Fruit fly (Drosophila melanogaster): Measurements from ENCODE around the gene Mhc.

The Mhc gene

DNA sequence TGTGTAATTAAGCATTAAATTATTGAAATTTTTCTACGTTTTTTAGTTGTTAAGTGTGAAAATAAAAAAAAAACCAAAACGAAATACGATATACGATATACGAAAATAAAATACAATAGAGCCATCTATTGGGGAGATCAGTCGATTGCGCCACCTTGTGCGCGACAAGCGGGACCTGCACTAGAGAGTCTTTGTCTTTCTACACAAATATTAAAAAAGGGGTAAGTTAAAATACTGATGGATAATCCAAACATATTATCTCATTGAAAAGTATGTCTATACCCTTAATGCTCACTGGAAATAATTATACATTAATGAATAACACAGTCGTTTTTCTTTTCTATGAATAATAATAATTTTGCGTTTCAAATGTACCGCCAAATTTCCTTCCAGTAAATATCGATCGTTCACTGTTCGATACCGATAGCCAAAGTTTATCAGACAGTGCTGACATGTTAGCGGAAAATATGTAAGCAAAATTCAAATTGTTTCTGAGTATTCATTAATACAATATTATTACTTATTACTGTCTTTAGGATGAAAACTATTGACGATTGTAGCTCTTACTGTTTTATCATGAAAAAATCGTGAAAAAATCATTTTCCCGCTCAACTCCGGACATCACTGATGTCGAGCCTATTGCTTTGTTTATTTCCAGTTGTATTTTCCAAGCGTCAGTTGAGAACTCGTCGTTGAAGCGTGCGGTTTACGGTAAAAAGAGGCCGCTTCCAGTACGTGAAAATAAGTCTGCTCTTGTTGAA lies 49.8 kb downstream of the Mhc start, which contains the start of gene mdy (continued):
- TF ChIP-seq CG10209 (GFP tag; optimal IDR thresholded peaks at IDR 0.05) (peak; percentile 51), CG15696 (tag; optimal IDR thresholded peaks at IDR 0.05) (peak; percentile 15), sr (GFP tag; IDR thresholded peaks at IDR 0.05) (no peak), CG3995 (GFP tag; optimal IDR thresholded peaks at IDR 0.05) (no peak), CG11456 (GFP tag; IDR thresholded peaks at IDR 0.05) (peak; percentile 86), CG4854 (GFP tag; optimal IDR thresholded peaks at IDR 0.05) (no peak), pros (GFP tag; optimal IDR thresholded peaks at IDR 0.05) (no peak), CG1529 (GFP tag; optimal IDR thresholded peaks at IDR 0.05) (no peak), CG11695 (GFP tag; IDR thresholded peaks at IDR 0.05) (peak; percentile 48; the same call in 2 of the 3 replicates), grn (GFP tag; optimal IDR thresholded peaks at IDR 0.05) (no peak), Hr39 (optimal IDR thresholded peaks at IDR 0.05) (no peak), cato (GFP tag; optimal IDR thresholded peaks at IDR 0.05; ENCODE audit: borderline replicate concordance) (no peak), CG12942 (GFP tag; optimal IDR thresholded peaks at IDR 0.05) (peak; percentile 39), Atf-2 (GFP tag; optimal IDR thresholded peaks at IDR 0.05) (peak; percentile 41), CG14860 (GFP tag; IDR thresholded peaks at IDR 0.05; ENCODE audit: partially characterized antibody) (peak; percentile 52; the same call in 1 of the 3 replicates), ftz-f1 (GFP tag; optimal IDR thresholded peaks at IDR 0.05) (no peak), CG3726 (GFP tag; IDR thresholded peaks at IDR 0.05) (0 out of 3 replicates have a peak, but pooled peaks have one; percentile 9), B-H1 (GFP tag; IDR thresholded peaks at IDR 0.05) (no peak), klu (GFP tag; IDR thresholded peaks at IDR 0.05) (peak; percentile 45; the same call in 1 of the 2 replicates), CG34422 (GFP tag; IDR thresholded peaks at IDR 0.05) (peak; percentile 15; the same call in 2 of the 3 replicates), caup (GFP tag; optimal IDR thresholded peaks at IDR 0.05; ENCODE audit: severe bottlenecking) (peak; percentile 42), CG6813 (GFP tag; optimal IDR thresholded peaks at IDR 0.05) (no peak), Hey (tag; optimal IDR thresholded peaks at IDR 0.05) (no peak), stc (GFP tag; IDR thresholded peaks at IDR 0.05) (0 out of 2 replicates have a peak, but pooled peaks have one; percentile 5), CG43689 (GFP tag; IDR thresholded peaks at IDR 0.05) (no peak), Sry-δ (GFP tag; optimal IDR thresholded peaks at IDR 0.05) (peak; percentile 63), nmo (GFP tag; optimal IDR thresholded peaks at IDR 0.05) (peak; percentile 57), CG6654 (GFP tag; optimal IDR thresholded peaks at IDR 0.05) (no peak), CG13424 (tag; optimal IDR thresholded peaks at IDR 0.05) (peak; percentile 65), cg (GFP tag; optimal IDR thresholded peaks at IDR 0.05) (no peak), oc (tag; optimal IDR thresholded peaks at IDR 0.05) (no peak), CG4820 (GFP tag; optimal IDR thresholded peaks at IDR 0.05) (peak; percentile 43), gem (tag; optimal IDR thresholded peaks at IDR 0.05) (peak; percentile 79), ara (GFP tag; IDR thresholded peaks at IDR 0.05) (peak; percentile 64), tin (GFP tag; optimal IDR thresholded peaks at IDR 0.05) (peak; percentile 50), gsb-n (tag; optimal IDR thresholded peaks at IDR 0.05) (peak; percentile 36), Fer2 (tag; optimal IDR thresholded peaks at IDR 0.05) (no peak), CG2712 (tag; optimal IDR thresholded peaks at IDR 0.05) (peak; percentile 68), hbn (GFP tag; IDR thresholded peaks at IDR 0.05; ENCODE audit: partially characterized antibody) (no peak), Dip3 (GFP tag; optimal IDR thresholded peaks at IDR 0.05) (peak; percentile 0), Hr3 (GFP tag; optimal IDR thresholded peaks at IDR 0.05) (peak; percentile 42), Sox100B (GFP tag; optimal IDR thresholded peaks at IDR 0.05) (no peak), sna (GFP tag; IDR thresholded peaks at IDR 0.05; ENCODE audit: partially characterized antibody) (no peak; the same call in 1 of the 2 replicates), Gsc (GFP tag; IDR thresholded peaks at IDR 0.05) (no peak), CG4617 (GFP tag; optimal IDR thresholded peaks at IDR 0.05; ENCODE audit: borderline replicate concordance) (no peak), Six4 (GFP tag; optimal IDR thresholded peaks at IDR 0.05) (peak; percentile 33), Camta (GFP tag; optimal IDR thresholded peaks at IDR 0.05) (peak; percentile 4), ken (GFP tag; IDR thresholded peaks at IDR 0.05) (peak; percentile 60; the same call in 1 of the 3 replicates), Optix (GFP tag; IDR thresholded peaks at IDR 0.05) (peak; percentile 26; the same call in 1 of the 3 replicates)

Measured in whole organism, embryonic.